Fruit fly (Drosophila melanogaster) whole organism, adult: ENCODE data around the gene Glut1.

Source experiments
- CG12768 ChIP-seq: fragments of 200-800 bp; sonication (Bioruptor generic); optimal IDR thresholded peaks from 2 replicates; lab custom pipeline; 2017; ENCODE audit warnings: missing biosample characterization, missing genetic modification characterization, mild to moderate bottlenecking, moderate library complexity, missing genetic modification reagents
- CG1620 ChIP-seq: fragments of 200-800 bp; sonication (Bioruptor generic); optimal IDR thresholded peaks from 2 replicates; lab custom pipeline; 2016; ENCODE audit warnings: missing biosample characterization, missing genetic modification characterization
- CG7101 ChIP-seq: fragments of 200-800 bp; sonication (Bioruptor generic); optimal IDR thresholded peaks from 2 replicates; lab custom pipeline; 2018; ENCODE audit warnings: missing biosample characterization, mild to moderate bottlenecking, missing genetic modification characterization, moderate library complexity
- Clk ChIP-seq: fragments of 200-800 bp; sonication (Bioruptor generic); optimal IDR thresholded peaks from 2 replicates; lab custom pipeline; 2017; ENCODE audit warnings: missing biosample characterization, missing genetic modification characterization

- no peak for TF ChIP-seq CG7101 (tag; lab: Kevin White, UChicago)
- TF ChIP-seq CG12768 (GFP tag; lab: Kevin White, UChicago), result no peak
- TF ChIP-seq CG1620, result no peak
- no peak for TF ChIP-seq Clk (GFP tag; lab: Kevin White, UChicago)
Measured at dm6 chr3L:1022206-1022605, 108.3 kb downstream of the Glut1 start.
